Worm (Caenorhabditis elegans): ENCODE results near the gene F09C8.2.

DNA sequence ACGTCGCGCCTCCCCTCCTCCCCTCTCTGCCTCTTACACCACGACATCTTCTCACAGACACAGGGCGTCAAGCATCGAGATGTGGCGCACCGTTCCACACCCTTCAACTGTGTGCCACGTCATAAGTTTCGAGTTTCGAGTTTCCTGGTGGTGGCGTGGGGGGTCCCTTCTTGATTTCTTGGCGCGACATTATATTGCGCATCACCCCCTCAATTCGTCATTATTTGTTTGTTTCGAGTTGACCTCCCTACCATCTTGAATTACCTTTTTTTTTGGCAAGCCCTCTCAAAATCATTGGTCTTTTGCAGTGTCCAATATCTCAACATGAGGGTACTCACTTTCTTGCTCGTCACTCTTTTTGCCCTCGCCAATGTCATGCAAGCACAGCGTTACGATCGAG lies 37.2 kb upstream of the F09C8.2 start, which contains the start of gene nlp-67:
- TF ChIP-seq nhr-28 (tag; optimal IDR thresholded peaks at IDR 0.05) (no peak), ces-1 (GFP tag; optimal IDR thresholded peaks at IDR 0.05) (no peak), dsc-1 (tag; optimal IDR thresholded peaks at IDR 0.05) (no peak), nhr-77 (tag; optimal IDR thresholded peaks at IDR 0.05) (no peak), pax-3 (tag; optimal IDR thresholded peaks at IDR 0.05) (no peak), fos-1 (tag; optimal IDR thresholded peaks at IDR 0.05) (no peak), hlh-17 (GFP tag; optimal IDR thresholded peaks at IDR 0.05; ENCODE audit: borderline replicate concordance) (no peak), egl-27 (tag; optimal IDR thresholded peaks at IDR 0.05) (no peak), zag-1 (tag; optimal IDR thresholded peaks at IDR 0.05) (no peak), unc-62 (GFP tag; optimal IDR thresholded peaks at IDR 0.05) (no peak), C16A3.4 (tag; optimal IDR thresholded peaks at IDR 0.05) (no peak), aly-2 (tag; optimal IDR thresholded peaks at IDR 0.05) (no peak), skn-1 (tag; optimal IDR thresholded peaks at IDR 0.05) (no peak)

Data from whole organism, L1 larva.